Worm (Caenorhabditis elegans) whole organism, L1 larva: ENCODE data around the gene C35D10.8.
A peak's percentile ranks its signal among the peaks of the same experiment; 100 is the strongest.

Experiments
- dpl-1 ChIP-seq, 3 experiments: fragments of 150-350 bp in 2 of 3; sonication (generic microtip) in 1 of 3; optimal IDR thresholded peaks; 2 replicates each; lab custom pipeline; 2014 to 2017; ENCODE audit warnings: missing biosample characterization in 3 of 3, missing genetic modification characterization in 3 of 3, missing genetic modification reagents in 3 of 3
- elt-3 ChIP-seq, 6 experiments: fragments of 150-350 bp in 1 of 6; sonication (generic microtip); optimal IDR thresholded peaks; 2 replicates each; lab custom pipeline; 2017 to 2018; ENCODE audit warnings: missing biosample characterization in 6 of 6, missing genetic modification characterization in 6 of 6, inconsistent platforms in 1 of 6
- hlh-4 ChIP-seq: sonication (generic microtip); optimal IDR thresholded peaks from 2 replicates; lab custom pipeline; 2016; ENCODE audit warnings: mild to moderate bottlenecking, missing genetic modification characterization, missing compliant biosample characterization
- lin-15B ChIP-seq: fragments of 150-350 bp; sonication (generic microtip); optimal IDR thresholded peaks from 3 replicates; lab custom pipeline; 2014; ENCODE audit warnings: missing biosample characterization, missing genetic modification characterization
- lin-35 ChIP-seq, 2 experiments: fragments of 150-350 bp; optimal IDR thresholded peaks; 2 replicates each; lab custom pipeline; 2014; ENCODE audit warnings: missing biosample characterization in 2 of 2, missing genetic modification characterization in 2 of 2, missing genetic modification reagents in 2 of 2
- nhr-19 ChIP-seq: fragments of 200-800 bp; sonication (Bioruptor generic); conservative IDR thresholded peaks from 2 replicates; pipeline ENCODE4 v1.3.6; 2022; ENCODE audit warnings: missing genetic modification characterization, missing compliant biosample characterization
- nhr-85 ChIP-seq: sonication (generic microtip); peaks from one replicate; lab custom pipeline; 2016; ENCODE audit warnings: missing genetic modification characterization, inconsistent platforms, missing compliant biosample characterization
- snpc-4 ChIP-seq: fragments of 150-350 bp; optimal IDR thresholded peaks from 2 replicates; lab custom pipeline; 2014; ENCODE audit warnings: missing biosample characterization, missing genetic modification characterization
- zag-1 ChIP-seq: fragments of 150-350 bp; optimal IDR thresholded peaks from 2 replicates; lab custom pipeline; 2014; ENCODE audit warnings: missing biosample characterization, missing genetic modification characterization
- ztf-11 ChIP-seq, 2 experiments: sonication (generic microtip); optimal IDR thresholded peaks; 2 replicates each; lab custom pipeline; 2016 to 2017; ENCODE audit warnings: missing genetic modification characterization in 2 of 2, missing biosample characterization in 1 of 2, missing compliant biosample characterization in 1 of 2

DNA sequence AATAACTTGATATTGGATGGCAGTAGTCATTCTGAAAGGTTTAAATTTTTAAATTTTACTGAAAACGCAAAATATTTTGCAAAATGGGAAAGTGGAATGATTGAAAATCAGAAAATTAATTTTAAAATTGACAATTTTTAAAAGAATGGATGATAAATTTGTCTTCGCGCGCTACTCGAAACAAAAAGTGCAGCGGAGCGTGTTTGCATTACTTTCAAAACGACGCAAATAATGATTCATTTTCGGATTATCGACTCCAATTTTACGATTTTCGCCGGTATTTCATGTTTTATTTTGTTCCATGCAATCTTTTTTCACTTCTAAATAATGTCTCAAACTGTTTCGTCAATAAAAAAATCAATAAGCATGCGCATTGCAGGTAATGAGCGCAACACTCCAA, 23.3 kb downstream of the C35D10.8 start, which contains the start of the genes tost-1 and arx-6:
- peak; percentile 84 to 92 (median 89) for TF ChIP-seq dpl-1 (GFP tag; optimal IDR thresholded peaks at IDR 0.05; lab: Kevin White, UChicago)
- TF ChIP-seq snpc-4 (tag; lab: Kevin White, UChicago) = no peak
- no peak for TF ChIP-seq elt-3 (tag; optimal IDR thresholded peaks at IDR 0.05; lab: Kevin White, UChicago)
- no peak for TF ChIP-seq ztf-11 (tag; optimal IDR thresholded peaks at IDR 0.05; lab: Kevin White, UChicago)
- no peak for TF ChIP-seq zag-1 (tag; lab: Kevin White, UChicago)
- TF ChIP-seq hlh-4 (tag; lab: Kevin White, UChicago) = no peak
- peak; percentile 85 to 94 for TF ChIP-seq lin-35 (GFP tag; optimal IDR thresholded peaks at IDR 0.05; lab: Kevin White, UChicago)
- TF ChIP-seq nhr-19 (GFP tag; lab: Robert Waterston, UW) = peak; percentile 20; the same call in 1 of the 2 replicates
- TF ChIP-seq lin-15B (tag; lab: Kevin White, UChicago) = peak; percentile 51
- TF ChIP-seq nhr-85 (tag; lab: Kevin White, UChicago) = no peak
